Worm (Caenorhabditis elegans): Measurements from ENCODE around the gene mrpl-1.

DNA sequence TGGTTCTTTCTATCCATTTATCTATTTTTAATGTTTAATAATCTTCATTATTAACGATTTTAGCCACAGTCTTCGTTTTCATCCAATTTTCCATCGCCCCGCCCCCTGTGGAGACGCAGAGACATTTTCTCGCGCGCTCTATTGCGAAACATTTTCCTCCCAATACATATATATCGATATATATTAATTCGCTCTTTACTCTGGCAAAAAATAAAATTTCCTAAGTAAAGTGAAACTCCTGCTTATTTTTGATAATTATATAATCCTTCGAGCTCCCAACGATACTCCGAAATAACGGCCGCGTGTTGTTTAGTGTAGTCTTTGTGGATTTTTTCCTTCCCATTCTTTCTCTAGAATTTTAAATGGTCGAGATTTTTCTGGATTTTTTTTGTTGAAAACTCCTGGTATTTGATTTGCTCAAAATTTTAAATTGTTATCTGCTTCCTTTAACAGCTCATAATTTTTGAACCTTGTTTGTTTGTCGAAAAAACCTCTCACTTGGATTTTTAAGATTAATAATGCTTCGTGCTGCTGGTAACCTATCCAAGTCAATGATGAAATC lies 19.0 kb upstream of the mrpl-1 start, which contains the start of gene sucg-1:
- TF ChIP-seq klf-2 (GFP tag; conservative IDR thresholded peaks at IDR 0.05) (no peak), T22C8.4 (GFP tag; IDR thresholded peaks at IDR 0.05) (no peak), tab-1 (GFP tag; IDR thresholded peaks at IDR 0.05) (no peak), ztf-23 (GFP tag; IDR thresholded peaks at IDR 0.05) (no peak), flt-1 (GFP tag; IDR thresholded peaks at IDR 0.05) (no peak), ztf-29 (GFP tag; IDR thresholded peaks at IDR 0.05) (no peak)
